Fruit fly (Drosophila melanogaster) ovary, adult (tissue): ENCODE results near the gene MAGE.

Source experiments
- CG17801 ChIP-seq: fragments of 200-800 bp; optimal IDR thresholded peaks from 2 replicates; lab custom pipeline; 2019; ENCODE audit warnings: missing biosample characterization, mild to moderate bottlenecking, missing genetic modification characterization, moderate library complexity; ENCODE audit not compliant: partially characterized antibody

Gene MAGE

DNA sequence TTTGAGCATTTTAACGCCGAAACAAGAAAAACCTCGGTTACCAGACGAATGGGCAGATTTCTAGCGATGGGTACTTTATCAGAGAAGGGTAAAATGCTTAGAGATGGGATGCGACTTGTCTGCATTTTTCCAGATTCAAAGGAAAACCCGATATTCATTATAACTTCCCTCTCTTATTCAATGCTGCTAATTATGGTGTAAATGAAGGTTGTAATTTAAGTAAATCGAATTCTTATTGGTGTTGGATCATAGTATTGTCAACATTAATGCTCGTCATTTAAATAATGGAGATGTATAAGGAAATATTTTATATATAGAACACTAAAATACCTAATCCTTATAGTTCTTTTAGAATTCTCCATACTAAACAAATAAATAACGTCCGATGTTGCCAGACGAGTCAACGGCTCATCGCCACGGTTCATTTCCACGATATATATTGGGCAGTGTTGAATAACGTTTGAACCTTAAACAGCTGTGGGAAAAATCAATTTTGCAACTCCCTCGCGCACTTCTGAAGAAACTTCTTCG, 30.8 kb downstream of the MAGE start, which contains the start of the genes Alh and CG10098:
TSS of gene Alh (minus strand) at position 77 of the 531 bp plus-strand sequence.
TSS of gene CG10098 (plus strand) at position 440 of the 531 bp plus-strand sequence.
- peak; percentile 46 for TF ChIP-seq CG17801

DNA sequence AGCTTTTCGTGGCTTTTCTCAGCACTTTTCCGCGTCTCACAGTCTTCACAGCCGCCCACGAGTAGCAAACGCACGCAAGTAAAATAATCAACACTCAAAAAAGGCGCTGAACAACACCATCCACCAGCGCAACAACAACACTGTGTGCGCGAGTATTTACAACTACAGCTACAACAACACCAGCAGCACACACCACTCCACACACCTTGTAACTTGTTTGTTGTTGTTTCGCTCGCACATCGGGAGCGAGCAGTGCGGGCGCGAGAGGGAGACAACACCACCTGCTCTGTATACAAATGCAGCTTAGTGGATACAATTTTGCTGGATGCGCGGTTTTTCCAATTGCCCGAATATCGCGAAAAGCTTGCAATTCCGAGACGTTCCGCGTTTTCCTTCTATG, 31.3 kb downstream of the MAGE start:
- TF ChIP-seq CG17801: no peak

DNA sequence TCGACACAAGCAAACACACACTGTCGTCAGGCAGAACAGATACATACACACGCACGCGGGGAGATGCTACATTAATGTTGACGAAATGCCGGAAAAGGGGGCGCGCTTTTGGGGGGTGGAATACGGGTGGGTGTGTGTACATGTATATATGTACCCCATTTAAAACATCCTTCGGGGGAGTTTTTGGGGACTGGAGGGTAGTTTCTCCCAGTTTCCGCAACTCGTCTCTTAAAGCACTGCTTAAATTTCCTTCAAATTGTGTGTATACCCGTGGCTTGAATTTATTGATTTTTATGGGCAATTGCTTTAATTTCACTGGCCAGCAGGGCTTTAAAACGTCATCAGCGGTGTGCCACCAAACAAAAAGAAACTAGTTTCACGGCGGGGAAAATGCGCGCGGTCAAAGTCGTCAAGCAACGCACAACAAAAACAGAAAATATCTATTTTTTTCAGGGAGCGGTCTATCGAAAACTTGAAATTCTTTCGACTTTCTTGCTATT, 31.9 kb downstream of the MAGE start:
- no peak for TF ChIP-seq CG17801

DNA sequence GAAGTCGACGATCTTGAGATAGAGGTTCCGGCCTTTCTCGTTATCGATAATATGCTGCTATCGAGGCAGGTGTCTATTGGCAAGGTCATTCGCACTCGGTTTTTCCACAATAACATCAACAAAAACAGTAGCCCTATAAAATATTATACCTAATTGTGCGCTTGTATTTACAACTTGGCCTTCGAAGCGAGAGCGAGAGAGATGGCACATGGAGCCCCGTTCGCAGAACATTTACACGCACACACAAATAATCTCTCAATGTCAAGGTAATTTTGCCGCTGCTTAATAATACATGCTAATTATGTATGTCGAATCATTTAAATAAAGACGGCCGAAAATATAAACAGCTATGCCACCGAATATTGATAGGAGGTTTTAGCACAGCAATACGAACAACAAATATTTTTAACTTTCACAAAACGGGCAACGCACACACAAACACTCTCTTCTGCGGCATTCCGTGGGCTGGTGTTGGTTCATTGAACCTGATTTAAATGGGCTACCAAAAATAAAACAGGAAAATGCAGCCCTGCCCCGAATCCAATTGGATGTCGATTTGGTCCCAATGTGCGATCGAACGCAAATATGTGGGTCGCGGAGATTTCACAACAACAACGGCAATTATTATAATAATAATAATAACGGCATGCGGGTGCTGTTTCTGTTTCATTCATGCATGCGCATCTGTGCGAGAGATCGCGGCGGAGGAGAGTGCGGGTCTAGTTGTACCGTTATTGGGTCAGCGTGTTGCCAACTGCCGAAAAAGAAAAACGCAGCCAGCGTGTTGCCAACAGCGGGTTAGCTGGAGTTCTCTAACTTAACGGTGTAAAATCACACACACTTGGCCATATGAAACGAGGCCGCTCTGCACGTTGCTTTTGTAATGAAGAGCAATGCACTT, 32.6 kb downstream of the MAGE start:
- TF ChIP-seq CG17801: no peak

DNA sequence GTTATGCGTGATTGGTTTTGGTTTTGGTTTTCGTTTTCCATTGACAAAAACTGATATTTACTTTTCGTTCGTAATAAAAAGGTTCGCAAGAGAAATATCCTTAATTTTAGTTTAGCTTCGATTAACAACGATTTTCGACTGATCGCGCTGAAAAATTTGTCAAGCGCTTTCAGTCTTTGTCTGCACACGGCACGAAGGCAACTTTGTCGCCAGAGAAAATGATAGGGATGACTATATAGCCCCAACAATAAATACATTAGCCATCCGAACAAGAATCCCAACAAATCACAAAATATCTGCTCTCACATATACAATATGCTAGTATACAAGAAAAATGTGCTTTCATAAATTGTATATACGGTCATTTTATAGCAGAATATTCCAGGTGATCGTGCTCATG, 37.4 kb downstream of the MAGE start, which contains the start of gene Mlp84B:
TSS of gene Mlp84B (minus strand) at position 143 of the 400 bp plus-strand sequence.
- TF ChIP-seq CG17801: no peak

DNA sequence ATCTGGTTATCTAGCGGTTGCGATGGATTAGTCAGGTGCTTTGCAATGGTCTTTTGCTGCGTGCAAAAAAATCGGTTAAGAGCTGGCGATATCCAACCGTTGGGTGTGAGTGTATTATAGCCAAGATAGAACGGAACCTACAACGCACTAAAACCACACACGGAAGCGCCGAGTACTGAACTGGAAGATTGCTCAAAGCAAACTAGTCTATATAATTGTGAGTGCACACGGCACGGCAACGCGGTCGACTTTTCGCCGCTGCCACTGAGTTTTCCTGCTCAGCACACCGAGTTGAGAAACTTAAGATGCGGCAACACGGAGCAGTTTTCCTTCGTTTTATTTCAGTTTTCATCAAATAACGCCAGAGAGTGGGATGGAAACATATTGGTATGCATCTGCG, 38.5 kb downstream of the MAGE start:
- no peak for TF ChIP-seq CG17801

DNA sequence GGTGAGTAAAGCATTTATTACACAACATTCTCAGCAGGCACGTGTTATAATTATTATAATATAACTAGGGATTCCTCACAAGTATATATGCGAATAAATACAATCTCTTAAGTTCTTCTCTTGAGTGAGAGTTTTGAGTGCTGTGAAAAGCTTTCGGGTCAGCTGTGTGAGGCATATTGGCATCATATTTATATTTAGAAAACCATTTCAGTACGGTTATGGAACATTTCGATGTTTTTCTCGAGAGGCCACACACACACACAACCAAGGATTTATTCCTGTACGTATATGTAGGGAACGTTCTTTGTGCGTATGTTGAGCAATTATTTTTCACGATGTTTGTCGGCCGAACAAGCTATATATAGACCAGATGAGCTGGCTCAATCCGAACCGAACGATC, 42.0 kb downstream of the MAGE start:
- TF ChIP-seq CG17801: no peak

DNA sequence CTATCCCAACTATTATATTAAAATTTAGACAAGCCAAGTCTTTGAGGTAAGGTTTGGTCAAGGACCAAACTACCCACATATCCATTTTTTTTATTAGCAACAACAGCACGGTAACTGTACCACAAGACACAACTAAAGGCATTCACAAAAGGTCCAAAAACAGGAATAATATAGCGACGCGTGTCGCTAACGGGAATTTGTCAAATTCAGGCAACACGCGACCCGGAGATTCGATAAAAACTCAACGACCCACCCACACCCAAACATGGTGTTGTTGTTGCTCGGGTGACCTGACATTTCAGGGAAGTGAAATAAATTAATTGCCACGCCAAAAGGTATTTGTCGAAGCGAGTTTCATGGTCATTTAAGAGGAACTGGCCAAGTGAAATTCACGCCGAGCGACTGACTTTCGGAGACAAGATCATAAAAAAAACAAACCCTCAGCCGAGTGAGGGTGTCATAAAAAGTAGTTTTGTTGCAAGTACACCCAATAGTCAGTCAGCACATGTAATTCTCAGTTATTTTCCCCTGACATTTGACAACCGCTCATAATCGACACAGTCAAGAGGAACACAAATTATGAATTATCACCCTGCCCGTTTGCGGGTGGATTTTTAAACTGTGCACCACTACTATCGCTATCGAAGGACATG, 43.6 kb downstream of the MAGE start:
- no peak for TF ChIP-seq CG17801

DNA sequence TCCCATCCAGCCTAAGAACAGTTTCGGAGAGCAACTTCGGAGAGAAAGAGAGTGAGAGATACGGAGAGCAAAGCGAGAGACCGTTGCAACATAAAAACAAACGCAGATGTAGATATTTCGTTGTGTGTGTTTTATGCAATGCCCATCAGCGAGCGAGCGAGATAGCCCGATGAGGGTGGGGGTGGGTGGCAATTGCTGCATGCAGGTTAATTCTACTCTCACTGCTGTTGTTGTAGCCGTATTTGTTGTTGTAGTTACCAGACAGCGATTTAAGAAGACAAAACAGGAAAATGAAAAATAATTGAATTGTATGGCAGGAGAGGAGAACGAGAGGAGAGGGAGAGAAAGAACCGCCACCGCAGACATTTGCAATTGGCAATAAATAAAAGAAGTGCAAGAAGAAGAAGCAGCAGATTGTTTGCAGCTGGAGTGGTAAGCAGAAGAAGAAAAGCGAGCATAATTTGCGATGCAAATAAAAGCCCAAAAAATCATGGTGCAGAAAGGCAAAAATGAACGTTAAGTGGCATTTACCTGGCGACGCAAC, 45.1 kb downstream of the MAGE start:
- no peak for TF ChIP-seq CG17801

DNA sequence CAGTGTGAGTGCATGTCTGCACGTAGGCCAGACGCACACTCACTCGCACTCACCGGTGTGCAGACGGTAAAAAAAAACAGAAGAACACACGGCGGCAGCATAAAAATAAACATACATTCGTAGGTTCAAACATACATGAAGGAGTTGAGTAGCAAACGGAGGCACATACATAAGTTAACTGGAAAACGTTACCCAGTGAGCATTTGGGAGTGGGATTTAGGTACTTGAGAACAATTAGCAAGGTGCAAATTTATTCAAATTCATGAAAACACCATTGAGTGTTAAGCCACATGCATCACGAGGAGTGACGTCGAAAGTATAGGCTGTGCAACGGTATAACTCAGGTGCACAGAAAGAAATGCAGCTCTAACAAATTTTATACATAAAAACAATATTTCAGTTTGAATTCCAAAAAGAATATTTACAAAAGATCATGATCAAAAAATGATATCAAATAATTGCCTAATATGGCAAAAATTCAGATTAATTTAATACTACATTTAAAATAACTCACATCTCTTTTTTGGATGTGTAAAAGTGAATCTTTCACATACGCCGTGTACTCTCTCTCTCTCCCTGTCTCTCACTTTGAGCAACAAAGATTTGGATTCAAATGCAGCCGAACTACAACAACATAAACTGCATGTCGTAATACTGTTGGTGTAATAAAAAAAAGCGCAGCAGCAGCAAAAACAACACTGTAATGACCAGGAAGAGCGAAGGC, 46.2 kb downstream of the MAGE start:
- peak; percentile 96 for TF ChIP-seq CG17801

DNA sequence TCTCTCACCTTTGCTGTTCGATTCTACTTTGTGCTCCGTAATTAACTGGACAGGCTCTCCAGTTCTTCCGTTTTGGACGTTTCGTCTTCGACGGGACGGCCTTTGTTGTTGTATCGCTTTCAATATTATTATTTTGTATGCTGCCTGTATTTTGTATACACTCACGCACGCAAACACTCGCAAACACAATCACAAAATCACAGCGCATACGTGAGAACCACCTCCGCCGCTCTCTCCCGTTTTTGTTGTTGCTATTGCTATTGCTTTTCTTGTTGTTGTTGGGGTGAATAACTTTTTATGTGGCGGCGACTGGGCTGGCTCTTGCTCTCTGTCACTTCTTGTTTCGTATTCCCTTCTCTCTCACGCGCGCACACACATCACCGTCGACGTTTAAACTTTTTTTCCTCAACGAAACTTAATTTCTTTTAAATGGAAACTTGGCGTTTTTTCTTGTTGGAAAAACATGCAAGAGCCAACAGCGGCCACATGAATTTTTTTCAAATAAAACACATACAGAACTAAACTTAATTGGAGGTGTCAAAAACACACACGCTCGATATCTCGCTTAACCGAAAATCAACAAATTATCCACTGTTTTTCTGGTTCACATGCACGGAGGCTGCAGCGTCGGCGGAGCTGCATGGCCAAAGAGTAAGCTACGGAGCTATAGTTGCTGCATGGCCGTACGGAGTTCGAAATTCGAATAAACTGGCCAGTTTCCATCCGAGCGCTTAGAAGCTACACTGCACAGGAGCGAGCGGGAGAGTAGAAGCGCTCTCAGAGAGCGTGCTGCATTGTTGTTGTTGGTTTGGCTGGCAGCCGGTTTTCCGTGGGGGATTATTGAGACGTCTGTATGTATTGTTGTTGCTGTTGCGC, 47.0 kb downstream of the MAGE start:
- no peak for TF ChIP-seq CG17801

DNA sequence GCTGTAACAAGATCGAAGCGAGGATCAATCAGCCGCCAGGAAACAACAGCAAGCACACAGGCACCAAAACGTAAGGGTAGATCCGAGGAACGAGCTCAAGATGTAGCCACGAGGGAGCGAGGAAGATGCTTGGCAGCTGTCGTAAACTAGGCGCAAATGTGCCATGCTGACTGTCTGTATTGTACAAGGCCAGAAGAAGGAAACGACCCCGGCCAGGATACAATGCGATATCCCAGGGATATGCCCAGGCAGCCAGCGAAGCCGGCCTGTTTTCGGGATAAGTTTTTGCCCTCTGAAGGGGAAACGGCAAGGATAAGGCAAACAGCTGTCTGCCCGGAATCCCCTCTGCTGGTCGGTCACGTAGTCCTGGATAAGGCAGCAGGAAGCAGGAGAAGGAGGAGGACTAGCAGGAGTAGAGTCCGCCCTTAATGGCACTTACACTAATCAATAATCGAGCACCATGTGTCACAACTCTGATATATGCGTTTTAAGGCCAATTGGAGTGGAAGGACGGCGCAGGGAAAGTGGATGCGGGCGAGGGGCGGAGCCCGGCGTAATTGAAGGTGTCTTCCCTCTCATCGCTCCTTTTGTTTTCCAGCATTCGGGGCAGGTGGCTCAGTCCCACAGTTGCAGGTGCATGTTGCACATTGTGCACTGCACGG, 49.3 kb downstream of the MAGE start:
- TF ChIP-seq CG17801: no peak

DNA sequence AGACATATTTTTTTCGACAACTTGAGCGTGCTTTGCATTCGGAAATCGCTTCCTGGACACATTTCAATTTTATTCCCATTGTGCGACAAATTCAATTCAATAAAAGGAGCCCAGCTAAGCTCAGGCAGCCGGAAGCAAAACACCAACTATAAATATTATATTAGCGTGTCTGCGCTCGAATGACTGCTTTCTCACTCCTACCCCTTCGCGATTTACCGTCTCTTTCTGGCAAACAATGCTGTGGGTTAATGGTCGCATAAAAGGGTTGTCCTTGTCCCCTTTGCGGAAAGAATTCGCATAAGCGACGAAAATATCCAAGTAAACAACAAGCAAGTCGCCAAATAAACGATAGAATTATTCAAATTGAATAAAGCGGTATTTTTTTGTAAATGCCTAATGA, 50.7 kb downstream of the MAGE start:
- no peak for TF ChIP-seq CG17801
